Fruit fly (Drosophila melanogaster): ENCODE measurements around the gene spn-A.
A peak's percentile ranks its signal among the peaks of the same experiment; 100 is the strongest.

spn-A gene

DNA sequence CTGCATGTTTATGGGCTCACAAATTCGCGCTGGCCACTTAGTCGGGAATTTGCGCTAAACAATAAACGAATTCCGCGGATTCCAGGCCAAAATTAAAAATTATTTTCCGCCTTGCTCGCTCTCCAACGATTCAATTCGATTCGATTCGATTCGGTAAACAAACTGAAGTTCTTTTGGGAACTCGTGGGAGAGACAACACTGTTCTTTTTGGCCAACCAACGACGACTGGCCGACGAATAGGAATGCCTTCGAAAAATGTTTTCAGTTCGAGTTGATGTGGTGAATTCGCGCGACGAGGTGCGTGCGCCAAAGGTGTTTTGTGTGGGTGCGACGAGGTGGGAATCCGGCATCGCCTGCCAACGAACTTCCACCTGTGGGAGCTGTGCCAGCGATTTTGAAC lies 3.9 kb downstream of the spn-A start, which contains the start of gene CG15528:
Gene CG15528, minus strand, starts transcription at position 180 of the 400 bp plus-strand sequence.
- TF ChIP-seq Atf6 (GFP tag; IDR thresholded peaks at IDR 0.05): peak; percentile 16; the same call in 1 of the 2 replicates
- TF ChIP-seq CG12391 (tag; optimal IDR thresholded peaks at IDR 0.05): no peak
- peak; percentile 18; the same call in 1 of the 2 replicates for TF ChIP-seq bbx (GFP tag; IDR thresholded peaks at IDR 0.05; ENCODE audit: partially characterized antibody)
- peak; percentile 71 for TF ChIP-seq Deaf1 (tag; optimal IDR thresholded peaks at IDR 0.05)
- TF ChIP-seq CG10543 (GFP tag; optimal IDR thresholded peaks at IDR 0.05): peak; percentile 1
- peak; percentile 70 for TF ChIP-seq Ets65A (GFP tag)
- peak; percentile 58; the same call in 2 of the 3 replicates for TF ChIP-seq sr (GFP tag; IDR thresholded peaks at IDR 0.05)
- no peak for TF ChIP-seq CG1792 (GFP tag; optimal IDR thresholded peaks at IDR 0.05)
- TF ChIP-seq dan (GFP tag; IDR thresholded peaks at IDR 0.05): no peak
- TF ChIP-seq CG8290 (GFP tag; optimal IDR thresholded peaks at IDR 0.05): no peak
- TF ChIP-seq CG8290 (tag; optimal IDR thresholded peaks at IDR 0.05): peak in 1 of 2 experiments; percentile 4
- TF ChIP-seq tin (GFP tag; optimal IDR thresholded peaks at IDR 0.05): no peak
- TF ChIP-seq CG32532 (GFP tag; IDR thresholded peaks at IDR 0.05): 0 out of 2 replicates have a peak, but pooled peaks have one; percentile 7
- 0 out of 4 replicates have a peak, but pooled peaks have one; percentile 41 for TF ChIP-seq chinmo (GFP tag; IDR thresholded peaks at IDR 0.05; ENCODE audit: partially characterized antibody)
- TF ChIP-seq aop (GFP tag; IDR thresholded peaks at IDR 0.05): no peak
- TF ChIP-seq CG7987 (GFP tag; optimal IDR thresholded peaks at IDR 0.05): peak; percentile 12
- TF ChIP-seq CG12769 (tag; optimal IDR thresholded peaks at IDR 0.05): peak; percentile 43
- TF ChIP-seq CG8388 (GFP tag; optimal IDR thresholded peaks at IDR 0.05): no peak
- 0 out of 2 replicates have a peak, but pooled peaks have one; percentile 5 for TF ChIP-seq Scr (GFP tag; IDR thresholded peaks at IDR 0.05; ENCODE audit: partially characterized antibody)
- no peak for TF ChIP-seq prd (optimal IDR thresholded peaks at IDR 0.05)
- TF ChIP-seq prd (GFP tag; IDR thresholded peaks at IDR 0.05): no peak
- peak; percentile 88 for TF ChIP-seq sd (tag; optimal IDR thresholded peaks at IDR 0.05)
- no peak for TF ChIP-seq B-H1 (GFP tag; IDR thresholded peaks at IDR 0.05)

DNA sequence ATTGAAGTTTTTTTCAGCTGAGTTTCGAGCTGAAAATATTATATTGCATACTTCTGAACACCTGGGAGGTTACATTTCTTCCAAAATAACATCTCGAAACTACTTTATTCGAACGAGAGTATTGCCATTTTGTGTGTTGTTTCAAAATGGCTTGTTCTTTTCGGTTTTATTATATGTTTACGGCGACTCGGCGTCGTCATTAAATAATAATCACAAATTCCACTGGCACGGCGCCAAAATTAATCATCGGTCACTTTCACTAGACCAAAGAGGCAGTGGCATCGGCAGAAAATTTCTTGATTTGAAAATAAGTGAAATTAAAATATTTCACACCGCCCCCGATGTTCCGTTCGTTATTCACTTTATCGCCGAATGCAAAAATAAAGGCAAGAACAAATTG lies 5.4 kb downstream of the spn-A start:
- TF ChIP-seq CG17385 (GFP tag; optimal IDR thresholded peaks at IDR 0.05): no peak
- TF ChIP-seq CG13624 (GFP tag; optimal IDR thresholded peaks at IDR 0.05): no peak
- peak; percentile 42; the same call in 1 of the 2 replicates for TF ChIP-seq CG17612 (GFP tag; IDR thresholded peaks at IDR 0.05)
- TF ChIP-seq ro (GFP tag; IDR thresholded peaks at IDR 0.05): no peak
- TF ChIP-seq Med (GFP tag): peak; percentile 53
- TF ChIP-seq esg (GFP tag; conservative IDR thresholded peaks at IDR 0.05): no peak
- TF ChIP-seq bab2 (GFP tag; optimal IDR thresholded peaks at IDR 0.05): no peak
- no peak for TF ChIP-seq CG17186 (GFP tag; optimal IDR thresholded peaks at IDR 0.05)
- TF ChIP-seq en (GFP tag; optimal IDR thresholded peaks at IDR 0.05): no peak
- no peak for TF ChIP-seq slou (GFP tag; optimal IDR thresholded peaks at IDR 0.05)
- peak; percentile 67 for TF ChIP-seq sd (tag; optimal IDR thresholded peaks at IDR 0.05)
- no peak for TF ChIP-seq HLH54F (GFP tag; optimal IDR thresholded peaks at IDR 0.05)
- no peak for TF ChIP-seq sna (GFP tag; IDR thresholded peaks at IDR 0.05; ENCODE audit: partially characterized antibody)
- TF ChIP-seq CG6765 (GFP tag; optimal IDR thresholded peaks at IDR 0.05): no peak
- no peak for TF ChIP-seq CG4820 (GFP tag; optimal IDR thresholded peaks at IDR 0.05)
- TF ChIP-seq shn (GFP tag; optimal IDR thresholded peaks at IDR 0.05): no peak
- no peak for TF ChIP-seq jing (GFP tag; optimal IDR thresholded peaks at IDR 0.05)
- no peak for TF ChIP-seq maf-S (GFP tag; optimal IDR thresholded peaks at IDR 0.05)
- no peak for TF ChIP-seq CG2116 (GFP tag; optimal IDR thresholded peaks at IDR 0.05)
- no peak for TF ChIP-seq ken (GFP tag; IDR thresholded peaks at IDR 0.05)
- TF ChIP-seq Hr51 (GFP tag; optimal IDR thresholded peaks at IDR 0.05): no peak
- TF ChIP-seq E2f2 (GFP tag; IDR thresholded peaks at IDR 0.05): no peak
- no peak for TF ChIP-seq al (GFP tag; IDR thresholded peaks at IDR 0.05)
- 0 out of 2 replicates have a peak, but pooled peaks have one; percentile 15 for TF ChIP-seq Rfx (GFP tag; IDR thresholded peaks at IDR 0.05)
- TF ChIP-seq BEAF-32 (GFP tag; optimal IDR thresholded peaks at IDR 0.05): no peak
- no peak for TF ChIP-seq CG9727 (GFP tag; optimal IDR thresholded peaks at IDR 0.05)
- no peak for TF ChIP-seq Hmr (GFP tag; optimal IDR thresholded peaks at IDR 0.05)
- TF ChIP-seq row (GFP tag; IDR thresholded peaks at IDR 0.05): peak; percentile 30; the same call in 2 of the 3 replicates
- TF ChIP-seq CG8290 (GFP tag; optimal IDR thresholded peaks at IDR 0.05): no peak
- peak in 1 of 2 experiments; percentile 26 for TF ChIP-seq CG8290 (tag; optimal IDR thresholded peaks at IDR 0.05)
- no peak for TF ChIP-seq CG32532 (GFP tag; IDR thresholded peaks at IDR 0.05)
- TF ChIP-seq H15 (GFP tag; IDR thresholded peaks at IDR 0.05): no peak
